Worm (Caenorhabditis elegans) whole organism, young adult: ENCODE results near the gene ZC412.5.
A peak's percentile ranks its signal among the peaks of the same experiment; 100 is the strongest.

ENCODE experiments used
- B0261.1 ChIP-seq: sonication (generic microtip); optimal IDR thresholded peaks from 2 replicates; lab custom pipeline; 2016; ENCODE audit warnings: mild to moderate bottlenecking, missing genetic modification characterization, moderate library complexity, missing compliant biosample characterization
- C06A6.2 ChIP-seq: fragments of 200-800 bp; sonication (Bioruptor generic); conservative IDR thresholded peaks from 2 replicates; pipeline ENCODE4 v1.3.6; 2022; ENCODE audit warnings: missing genetic modification characterization, missing compliant biosample characterization
- D2030.7 ChIP-seq: fragments of 200-800 bp; sonication (Bioruptor generic); IDR thresholded peaks from 2 replicates; pipeline ENCODE4 v1.3.6; 2022; ENCODE audit warnings: missing genetic modification reagents, missing genetic modification characterization, missing compliant biosample characterization
- F52B5.7 ChIP-seq: sonication (generic microtip); optimal IDR thresholded peaks from 2 replicates; lab custom pipeline; 2016; ENCODE audit warnings: mild to moderate bottlenecking, missing genetic modification characterization, missing compliant biosample characterization
- F55B11.4 ChIP-seq: sonication (generic microtip); optimal IDR thresholded peaks from 2 replicates; lab custom pipeline; 2016; ENCODE audit warnings: missing compliant biosample characterization, missing genetic modification characterization, borderline replicate concordance; ENCODE audit not compliant: insufficient read depth
- T07F8.4 ChIP-seq: sonication (generic microtip); optimal IDR thresholded peaks from 2 replicates; lab custom pipeline; 2016; ENCODE audit warnings: mild to moderate bottlenecking, missing genetic modification characterization, moderate library complexity, missing compliant biosample characterization
- Y53F4B.3 ChIP-seq: fragments of 200-800 bp; sonication (Bioruptor generic); IDR thresholded peaks from 2 replicates; pipeline ENCODE4 v1.3.6; 2022; ENCODE audit warnings: missing genetic modification reagents, missing genetic modification characterization, missing compliant biosample characterization
- Y79H2A.3 ChIP-seq: fragments of 200-800 bp; sonication (Bioruptor generic); conservative IDR thresholded peaks from 2 replicates; pipeline ENCODE4 v1.3.6; 2022; ENCODE audit warnings: missing genetic modification reagents, missing genetic modification characterization, missing compliant biosample characterization
- Y95B8A.8 ChIP-seq: fragments of 200-800 bp; sonication (Bioruptor generic); IDR thresholded peaks from 2 replicates; pipeline ENCODE4 v1.3.6; 2022; ENCODE audit warnings: missing genetic modification reagents, missing genetic modification characterization, missing compliant biosample characterization
- ZK185.1 ChIP-seq: sonication (generic microtip); optimal IDR thresholded peaks from 2 replicates; lab custom pipeline; 2016; ENCODE audit warnings: mild to moderate bottlenecking, missing genetic modification characterization, missing compliant biosample characterization; ENCODE audit not compliant: poor library complexity, severe bottlenecking
- akir-1 ChIP-seq: fragments of 200-800 bp; sonication (Bioruptor generic); optimal IDR thresholded peaks from 2 replicates; lab custom pipeline; 2018; ENCODE audit warnings: mild to moderate bottlenecking, missing genetic modification characterization, moderate library complexity, missing compliant biosample characterization
- ama-1 ChIP-seq, 3 experiments: fragments of 150-350 bp in 1 of 3; sonication (generic microtip) in 2 of 3; optimal IDR thresholded peaks; 2 replicates each; lab custom pipeline; 2014 to 2018; ENCODE audit warnings: missing biosample characterization in 2 of 3, missing genetic modification characterization in 2 of 3, missing genetic modification reagents in 2 of 3
- aptf-2 ChIP-seq: fragments of 200-800 bp; sonication (Bioruptor generic); conservative IDR thresholded peaks from 2 replicates; pipeline ENCODE4 v1.3.6; 2022; ENCODE audit warnings: missing genetic modification reagents, missing genetic modification characterization, missing compliant biosample characterization
- atf-7 ChIP-seq: sonication (generic microtip); optimal IDR thresholded peaks from 2 replicates; lab custom pipeline; 2017; ENCODE audit warnings: mild to moderate bottlenecking, missing genetic modification characterization, missing compliant biosample characterization
- attf-3 ChIP-seq: fragments of 200-800 bp; sonication (Bioruptor generic); conservative IDR thresholded peaks from 2 replicates; pipeline ENCODE4 v1.3.6; 2022; ENCODE audit warnings: missing genetic modification reagents, missing genetic modification characterization, missing compliant biosample characterization
- attf-5 ChIP-seq: fragments of 200-800 bp; sonication (Bioruptor generic); optimal IDR thresholded peaks from 2 replicates; lab custom pipeline; 2018; ENCODE audit warnings: mild to moderate bottlenecking, missing genetic modification characterization, missing compliant biosample characterization
- bed-1 ChIP-seq: fragments of 200-800 bp; sonication (Bioruptor generic); IDR thresholded peaks from 2 replicates; pipeline ENCODE4 v1.3.6; 2022; ENCODE audit warnings: missing genetic modification reagents, missing genetic modification characterization, missing compliant biosample characterization
- bed-2 ChIP-seq: fragments of 200-800 bp; sonication (Bioruptor generic); IDR thresholded peaks from 2 replicates; pipeline ENCODE4 v1.3.6; 2022; ENCODE audit warnings: missing genetic modification reagents, missing genetic modification characterization, missing compliant biosample characterization
- ccch-3 ChIP-seq: fragments of 200-800 bp; sonication (Bioruptor generic); optimal IDR thresholded peaks from 2 replicates; lab custom pipeline; 2018; ENCODE audit warnings: mild to moderate bottlenecking, missing genetic modification characterization, missing compliant biosample characterization
- cebp-1 ChIP-seq, 2 experiments: fragments of 200-800 bp in 1 of 2; sonication (Bioruptor generic) in 1 of 2; sonication (generic microtip) in 1 of 2; IDR thresholded peaks in 1 of 2; optimal IDR thresholded peaks in 1 of 2; 2 replicates each; pipeline versions ENCODE4 v1.3.6 to Lab custom; 2017 to 2022; ENCODE audit warnings: missing compliant biosample characterization in 2 of 2, missing genetic modification characterization in 2 of 2, mild to moderate bottlenecking in 1 of 2, missing genetic modification reagents in 1 of 2, moderate library complexity in 1 of 2
- dox-1 ChIP-seq: fragments of 200-800 bp; sonication (Bioruptor generic); IDR thresholded peaks from 2 replicates; pipeline ENCODE4 v1.3.6; 2022; ENCODE audit warnings: missing genetic modification reagents, missing genetic modification characterization, missing compliant biosample characterization
- efl-1 ChIP-seq: fragments of 150-350 bp; optimal IDR thresholded peaks from 2 replicates; lab custom pipeline; 2014; ENCODE audit warnings: missing biosample characterization, missing genetic modification reagents, missing genetic modification characterization
- egl-44 ChIP-seq: fragments of 200-800 bp; sonication (Bioruptor generic); IDR thresholded peaks from 2 replicates; pipeline ENCODE4 v1.3.6; 2022; ENCODE audit warnings: missing genetic modification reagents, missing genetic modification characterization, missing compliant biosample characterization
- ekl-4 ChIP-seq: fragments of 200-800 bp; sonication (Bioruptor generic); IDR thresholded peaks from 2 replicates; pipeline ENCODE4 v1.3.6; 2022; ENCODE audit warnings: missing genetic modification reagents, missing genetic modification characterization, missing compliant biosample characterization
- hlh-12 ChIP-seq: sonication (generic microtip); optimal IDR thresholded peaks from 2 replicates; lab custom pipeline; 2016; ENCODE audit warnings: missing genetic modification characterization, missing compliant biosample characterization
- hmg-1.2 ChIP-seq: fragments of 200-800 bp; sonication (Bioruptor generic); IDR thresholded peaks from 2 replicates; pipeline ENCODE4 v1.3.6; 2022; ENCODE audit warnings: missing genetic modification reagents, missing genetic modification characterization, missing compliant biosample characterization
- hmg-20 ChIP-seq: fragments of 200-800 bp; sonication (Bioruptor generic); IDR thresholded peaks from 2 replicates; pipeline ENCODE4 v1.3.6; 2022; ENCODE audit warnings: missing genetic modification reagents, missing genetic modification characterization, missing compliant biosample characterization
- hrde-1 ChIP-seq: sonication (generic microtip); optimal IDR thresholded peaks from 2 replicates; lab custom pipeline; 2016; ENCODE audit warnings: missing genetic modification characterization, mild to moderate bottlenecking, missing compliant biosample characterization, moderate library complexity, missing genotype, missing genetic modification reagents, borderline replicate concordance
- let-526 ChIP-seq: fragments of 200-800 bp; sonication (Bioruptor generic); IDR thresholded peaks from 2 replicates; pipeline ENCODE4 v1.3.6; 2022; ENCODE audit warnings: missing genetic modification reagents, missing genetic modification characterization, missing compliant biosample characterization
- madf-3 ChIP-seq: fragments of 200-800 bp; sonication (Bioruptor generic); IDR thresholded peaks from 2 replicates; pipeline ENCODE4 v1.3.6; 2022; ENCODE audit warnings: missing genetic modification reagents, missing genetic modification characterization, missing compliant biosample characterization
- madf-8 ChIP-seq: fragments of 200-800 bp; sonication (Bioruptor generic); conservative IDR thresholded peaks from 2 replicates; pipeline ENCODE4 v1.3.6; 2022; ENCODE audit warnings: missing genetic modification reagents, missing genetic modification characterization, missing compliant biosample characterization
- mel-28 ChIP-seq: sonication (generic microtip); optimal IDR thresholded peaks from 2 replicates; lab custom pipeline; 2016; ENCODE audit warnings: borderline replicate concordance, mild to moderate bottlenecking, missing genetic modification characterization, missing compliant biosample characterization
- nfya-1 ChIP-seq: sonication (generic microtip); optimal IDR thresholded peaks from 2 replicates; lab custom pipeline; 2017; ENCODE audit warnings: antibody characterized with exemption, missing compliant biosample characterization, missing genetic modification characterization, borderline replicate concordance; ENCODE audit not compliant: insufficient read depth
- nhr-179 ChIP-seq: sonication (generic microtip); optimal IDR thresholded peaks from 2 replicates; lab custom pipeline; 2016; ENCODE audit warnings: mild to moderate bottlenecking, missing genetic modification characterization, missing compliant biosample characterization
- pbrm-1 ChIP-seq: fragments of 200-800 bp; sonication (Bioruptor generic); IDR thresholded peaks from 2 replicates; pipeline ENCODE4 v1.3.6; 2022; ENCODE audit warnings: missing genetic modification reagents, missing genetic modification characterization, missing compliant biosample characterization
- rcor-1 ChIP-seq: fragments of 200-800 bp; sonication (Bioruptor generic); IDR thresholded peaks from 2 replicates; pipeline ENCODE4 v1.3.6; 2022; ENCODE audit warnings: missing genetic modification reagents, missing genetic modification characterization, missing compliant biosample characterization
- repo-1 ChIP-seq: sonication (generic microtip); optimal IDR thresholded peaks from 2 replicates; lab custom pipeline; 2017; ENCODE audit warnings: mild to moderate bottlenecking, missing genetic modification characterization, missing compliant biosample characterization
- rpc-1 ChIP-seq, 2 experiments: fragments of 150-350 bp in 1 of 2; sonication (generic microtip) in 1 of 2; optimal IDR thresholded peaks; 2 replicates each; lab custom pipeline; 2014 to 2018; ENCODE audit warnings: missing biosample characterization in 1 of 2, missing genetic modification characterization in 1 of 2, missing genetic modification reagents in 1 of 2, missing genotype in 1 of 2
- sdz-38 ChIP-seq: sonication (generic microtip); optimal IDR thresholded peaks from 2 replicates; lab custom pipeline; 2016; ENCODE audit warnings: missing genotype, missing genetic modification characterization, missing compliant biosample characterization
- sea-2 ChIP-seq: fragments of 200-800 bp; sonication (Bioruptor generic); IDR thresholded peaks from 2 replicates; pipeline ENCODE4 v1.3.6; 2022; ENCODE audit warnings: missing genetic modification characterization, missing compliant biosample characterization
- snpc-1.3 ChIP-seq: sonication (generic microtip); optimal IDR thresholded peaks from 2 replicates; lab custom pipeline; 2017; ENCODE audit warnings: missing genetic modification characterization, mild to moderate bottlenecking, missing compliant biosample characterization, antibody characterized with exemption, moderate library complexity, missing genotype, missing genetic modification reagents; ENCODE audit not compliant: insufficient read depth
- somi-1 ChIP-seq: fragments of 200-800 bp; sonication (Bioruptor generic); optimal IDR thresholded peaks from 2 replicates; lab custom pipeline; 2018; ENCODE audit warnings: mild to moderate bottlenecking, missing genetic modification characterization, missing compliant biosample characterization
- sptf-2 ChIP-seq: fragments of 200-800 bp; sonication (Bioruptor generic); optimal IDR thresholded peaks from 2 replicates; lab custom pipeline; 2018; ENCODE audit warnings: mild to moderate bottlenecking, missing genetic modification characterization, missing compliant biosample characterization
- unc-62 ChIP-seq: fragments of 150-350 bp; optimal IDR thresholded peaks from 2 replicates; lab custom pipeline; 2014; ENCODE audit warnings: missing biosample characterization, missing genetic modification reagents, missing genetic modification characterization
- zim-3 ChIP-seq: sonication (generic microtip); optimal IDR thresholded peaks from 2 replicates; lab custom pipeline; 2017; ENCODE audit warnings: mild to moderate bottlenecking, missing genetic modification characterization, moderate library complexity, missing compliant biosample characterization
- ztf-22 ChIP-seq: fragments of 200-800 bp; sonication (Bioruptor generic); optimal IDR thresholded peaks from 2 replicates; lab custom pipeline; 2018; ENCODE audit warnings: mild to moderate bottlenecking, missing genetic modification characterization, moderate library complexity, missing compliant biosample characterization
- ztf-3 ChIP-seq: fragments of 200-800 bp; sonication (Bioruptor generic); optimal IDR thresholded peaks from 2 replicates; lab custom pipeline; 2018; ENCODE audit warnings: mild to moderate bottlenecking, missing genetic modification characterization, missing compliant biosample characterization

The ZC412.5 gene

ce11 chrV:14855626-14856025, 19.6 kb downstream of the ZC412.5 start (continued):
- TF ChIP-seq sea-2: no peak
- no peak for TF ChIP-seq egl-44
- TF ChIP-seq rpc-1 (optimal IDR thresholded peaks at IDR 0.05; lab: Kevin White, UChicago): peak; percentile 72
- peak; percentile 75 for TF ChIP-seq rpc-1 (tag; optimal IDR thresholded peaks at IDR 0.05; lab: Kevin White, UChicago)
- TF ChIP-seq F52B5.7 (tag; lab: Kevin White, UChicago): peak; percentile 47
- TF ChIP-seq nhr-179 (tag; lab: Kevin White, UChicago): no peak
- peak; percentile 87 for TF ChIP-seq B0261.1 (tag; lab: Kevin White, UChicago)
- TF ChIP-seq efl-1: no peak
- TF ChIP-seq aptf-2 (GFP tag; lab: Robert Waterston, UW): no peak
- no peak for TF ChIP-seq Y53F4B.3 (GFP tag; lab: Robert Waterston, UW)
- peak; percentile 39 for TF ChIP-seq snpc-1.3 (tag; lab: Kevin White, UChicago)
- TF ChIP-seq Y79H2A.3: no peak
- TF ChIP-seq ekl-4: no peak; the same call in 1 of the 2 replicates
- no peak for TF ChIP-seq ccch-3 (GFP tag; lab: Kevin White, UChicago)
- TF ChIP-seq let-526 (GFP tag; lab: Robert Waterston, UW): no peak
- peak; percentile 48; the same call in 1 of the 2 replicates for TF ChIP-seq D2030.7 (GFP tag; lab: Robert Waterston, UW)
- no peak for TF ChIP-seq attf-3
- TF ChIP-seq F55B11.4: no peak
- TF ChIP-seq somi-1: no peak
- no peak for TF ChIP-seq madf-8 (GFP tag; lab: Robert Waterston, UW)
- TF ChIP-seq ztf-22 (GFP tag; lab: Kevin White, UChicago): no peak
- no peak for TF ChIP-seq hmg-20
- TF ChIP-seq cebp-1 (GFP tag; IDR thresholded peaks at IDR 0.05; lab: Robert Waterston, UW): no peak
- TF ChIP-seq cebp-1 (tag; optimal IDR thresholded peaks at IDR 0.05; lab: Kevin White, UChicago): no peak
- TF ChIP-seq Y95B8A.8 (GFP tag; lab: Robert Waterston, UW): 0 out of 2 replicates have a peak, but pooled peaks have one; percentile 33
- TF ChIP-seq pbrm-1 (GFP tag; lab: Robert Waterston, UW): no peak; the same call in 1 of the 2 replicates
- no peak for TF ChIP-seq mel-28 (tag; lab: Kevin White, UChicago)
- TF ChIP-seq attf-5 (GFP tag; lab: Kevin White, UChicago): no peak
- TF ChIP-seq C06A6.2 (GFP tag; lab: Robert Waterston, UW): no peak
- no peak for TF ChIP-seq sptf-2 (GFP tag; lab: Kevin White, UChicago)
- TF ChIP-seq hmg-1.2: peak; percentile 68
- no peak for TF ChIP-seq hlh-12 (tag; lab: Kevin White, UChicago)
- TF ChIP-seq bed-1 (GFP tag; lab: Robert Waterston, UW): no peak
- peak; percentile 1 for TF ChIP-seq zim-3
- no peak for TF ChIP-seq ztf-3 (GFP tag; lab: Kevin White, UChicago)
- no peak for TF ChIP-seq unc-62 (GFP tag; lab: Kevin White, UChicago)
- TF ChIP-seq repo-1 (tag; lab: Kevin White, UChicago): no peak
- no peak; the same call in 1 of the 2 replicates for TF ChIP-seq rcor-1
- TF ChIP-seq ama-1 (optimal IDR thresholded peaks at IDR 0.05; lab: Kevin White, UChicago): no peak
- no peak for TF ChIP-seq ama-1 (GFP tag; optimal IDR thresholded peaks at IDR 0.05; lab: Kevin White, UChicago)
- peak; percentile 31 for TF ChIP-seq T07F8.4 (tag; lab: Kevin White, UChicago)
- no peak for TF ChIP-seq hrde-1 (tag; lab: Kevin White, UChicago)
- no peak for TF ChIP-seq bed-2
- TF ChIP-seq nfya-1 (tag; lab: Kevin White, UChicago): no peak
- no peak for TF ChIP-seq atf-7 (tag; lab: Kevin White, UChicago)
- TF ChIP-seq akir-1 (GFP tag; lab: Kevin White, UChicago): no peak
- peak; percentile 49 for TF ChIP-seq ZK185.1
- 0 out of 2 replicates have a peak, but pooled peaks have one; percentile 78 for TF ChIP-seq madf-3 (GFP tag; lab: Robert Waterston, UW)
- no peak for TF ChIP-seq dox-1 (GFP tag; lab: Robert Waterston, UW)
- no peak for TF ChIP-seq sdz-38 (tag; lab: Kevin White, UChicago)
